Fruit fly (Drosophila melanogaster) whole organism, embryonic: ENCODE measurements around the gene CG15418.

Experiments used
- CG10274 ChIP-seq: fragments of 200-800 bp; sonication (Bioruptor generic); optimal IDR thresholded peaks from 3 replicates; lab custom pipeline; 2017; ENCODE audit warnings: missing biosample characterization, mild to moderate bottlenecking, missing genetic modification characterization
- CG10321 ChIP-seq: fragments of 200-800 bp; sonication (Bioruptor generic); IDR thresholded peaks from 2 replicates; pipeline ENCODE4 v1.3.6; 2022; ENCODE audit warnings: missing biosample characterization, missing genetic modification characterization
- CG10654 ChIP-seq: fragments of 200-800 bp; sonication (Bioruptor generic); optimal IDR thresholded peaks from 2 replicates; lab custom pipeline; 2016; ENCODE audit warnings: missing biosample characterization, missing genetic modification characterization
- CG11085 ChIP-seq: fragments of 200-800 bp; sonication (Bioruptor generic); IDR thresholded peaks from 2 replicates; pipeline ENCODE4 v1.3.6; 2022; ENCODE audit warnings: missing biosample characterization, missing genetic modification characterization
- CG11456 ChIP-seq: fragments of 200-800 bp; sonication (Bioruptor generic); IDR thresholded peaks from 3 replicates; pipeline ENCODE4 v1.3.6; 2022; ENCODE audit warnings: missing biosample characterization, missing genetic modification characterization
- CG11504 ChIP-seq: fragments of 200-800 bp; sonication (Bioruptor generic); optimal IDR thresholded peaks from 3 replicates; lab custom pipeline; 2019; ENCODE audit warnings: missing biosample characterization, mild to moderate bottlenecking, missing genetic modification characterization, moderate library complexity
- CG12659 ChIP-seq: fragments of 200-800 bp; sonication (Bioruptor generic); optimal IDR thresholded peaks from 3 replicates; lab custom pipeline; 2017; ENCODE audit warnings: mild to moderate bottlenecking, missing biosample characterization, missing genetic modification reagents, missing genetic modification characterization
- CG13123 ChIP-seq: fragments of 200-800 bp; sonication (Bioruptor generic); optimal IDR thresholded peaks from 2 replicates; lab custom pipeline; 2016; ENCODE audit warnings: missing biosample characterization, missing genetic modification characterization
- CG14667 ChIP-seq: fragments of 200-800 bp; sonication (Bioruptor generic); IDR thresholded peaks from 2 replicates; pipeline ENCODE4 v1.3.6; 2022; ENCODE audit warnings: missing biosample characterization, missing genetic modification characterization
- CG16863 ChIP-seq: fragments of 200-800 bp; sonication (Bioruptor generic); optimal IDR thresholded peaks from 3 replicates; lab custom pipeline; 2016; ENCODE audit warnings: missing biosample characterization, missing genetic modification characterization
- CG17385 ChIP-seq: fragments of 200-800 bp; sonication (Bioruptor generic); optimal IDR thresholded peaks from 3 replicates; lab custom pipeline; 2018; ENCODE audit warnings: missing biosample characterization, mild to moderate bottlenecking, missing genetic modification characterization
- CG18011 ChIP-seq: fragments of 200-800 bp; sonication (Bioruptor generic); optimal IDR thresholded peaks from 2 replicates; lab custom pipeline; 2017; ENCODE audit warnings: missing biosample characterization, missing genetic modification characterization, mild to moderate bottlenecking, moderate library complexity, missing genotype
- CG2199 ChIP-seq: fragments of 200-800 bp; sonication (Bioruptor generic); IDR thresholded peaks from 3 replicates; pipeline ENCODE4 v1.3.6; 2022; ENCODE audit warnings: missing biosample characterization, missing genetic modification characterization
- CG30403 ChIP-seq: fragments of 200-800 bp; sonication (Bioruptor generic); optimal IDR thresholded peaks from 3 replicates; lab custom pipeline; 2016; ENCODE audit warnings: missing biosample characterization, missing genetic modification characterization
- CG33557 ChIP-seq: fragments of 200-800 bp; sonication (Bioruptor generic); optimal IDR thresholded peaks from 2 replicates; lab custom pipeline; 2019; ENCODE audit warnings: missing biosample characterization, mild to moderate bottlenecking, missing genetic modification characterization, moderate library complexity
- CG34422 ChIP-seq: fragments of 200-800 bp; sonication (Bioruptor generic); IDR thresholded peaks from 3 replicates; pipeline ENCODE4 v1.3.6; 2022; ENCODE audit warnings: missing biosample characterization, missing genetic modification characterization
- CG4360 ChIP-seq: fragments of 200-800 bp; sonication (Bioruptor generic); IDR thresholded peaks from 2 replicates; pipeline ENCODE4 v1.3.6; 2022; ENCODE audit warnings: missing biosample characterization, missing genetic modification characterization
- CG43689 ChIP-seq: fragments of 200-800 bp; sonication (Bioruptor generic); IDR thresholded peaks from 2 replicates; pipeline ENCODE4 v1.3.6; 2022; ENCODE audit warnings: missing biosample characterization, missing genetic modification characterization
- CG6175 ChIP-seq: fragments of 200-800 bp; sonication (Bioruptor generic); IDR thresholded peaks from 3 replicates; pipeline ENCODE4 v1.3.6; 2022; ENCODE audit warnings: missing biosample characterization, missing genetic modification characterization
- CG6813 ChIP-seq: fragments of 200-800 bp; sonication (Bioruptor generic); optimal IDR thresholded peaks from 2 replicates; lab custom pipeline; 2017; ENCODE audit warnings: missing biosample characterization, missing genetic modification characterization, mild to moderate bottlenecking, moderate library complexity, missing genetic modification reagents
- CG9876 ChIP-seq: fragments of 200-800 bp; sonication (Bioruptor generic); optimal IDR thresholded peaks from 2 replicates; lab custom pipeline; 2016; ENCODE audit warnings: missing biosample characterization, missing genetic modification characterization
- CHES-1-like ChIP-seq: fragments of 200-800 bp; sonication (Bioruptor generic); optimal IDR thresholded peaks from 2 replicates; lab custom pipeline; 2016; ENCODE audit warnings: missing biosample characterization, missing genetic modification characterization
- CoRest ChIP-seq: fragments of 200-800 bp; sonication (Bioruptor generic); optimal IDR thresholded peaks from 3 replicates; lab custom pipeline; 2018; ENCODE audit warnings: missing biosample characterization, mild to moderate bottlenecking, missing genetic modification characterization, moderate library complexity
- D ChIP-seq, 2 experiments: fragments of 200-800 bp in 1 of 2; fragments of >200 bp in 1 of 2; sonication (Bioruptor generic) in 1 of 2; optimal IDR thresholded peaks; 2 replicates in 1 of 2; 3 replicates in 1 of 2; lab custom pipeline; 2017; ENCODE audit warnings: mild to moderate bottlenecking in 1 of 2, missing biosample characterization in 1 of 2, missing genetic modification characterization in 1 of 2, missing genetic modification reagents in 1 of 2
- Deaf1 ChIP-seq: fragments of 200-800 bp; optimal IDR thresholded peaks from 3 replicates; lab custom pipeline; 2019; ENCODE audit warnings: missing biosample characterization, mild to moderate bottlenecking, missing genetic modification characterization, moderate library complexity
- Doc2 ChIP-seq: fragments of 200-800 bp; sonication (Bioruptor generic); IDR thresholded peaks from 2 replicates; pipeline ENCODE4 v1.3.6; 2022; ENCODE audit warnings: missing biosample characterization, missing genetic modification characterization
- Lim3 ChIP-seq: fragments of 200-800 bp; sonication (Bioruptor generic); IDR thresholded peaks from 2 replicates; pipeline ENCODE4 v1.3.6; 2022; ENCODE audit warnings: missing biosample characterization, missing genetic modification characterization
- Max ChIP-seq: fragments of 200-800 bp; sonication (Bioruptor generic); optimal IDR thresholded peaks from 2 replicates; lab custom pipeline; 2016; ENCODE audit warnings: missing biosample characterization, mild to moderate bottlenecking, missing genetic modification characterization
- Med ChIP-seq: fragments of 200-800 bp; sonication (Bioruptor generic); peaks from one replicate; lab custom pipeline; 2016; ENCODE audit warnings: missing biosample characterization, missing genetic modification characterization, mild to moderate bottlenecking, inconsistent platforms, moderate library complexity
- Optix ChIP-seq: fragments of 200-800 bp; sonication (Bioruptor generic); IDR thresholded peaks from 3 replicates; pipeline ENCODE4 v1.3.6; 2022; ENCODE audit warnings: missing biosample characterization, missing genetic modification characterization
- PHDP ChIP-seq: fragments of 200-800 bp; sonication (Bioruptor generic); optimal IDR thresholded peaks from 3 replicates; lab custom pipeline; 2018; ENCODE audit warnings: missing biosample characterization, mild to moderate bottlenecking, missing genetic modification characterization, moderate library complexity
- Spps ChIP-seq: fragments of 200-800 bp; sonication (Bioruptor generic); optimal IDR thresholded peaks from 2 replicates; lab custom pipeline; 2018; ENCODE audit warnings: missing biosample characterization, mild to moderate bottlenecking, missing genetic modification characterization
- Vsx1 ChIP-seq: fragments of 200-800 bp; sonication (Bioruptor generic); optimal IDR thresholded peaks from 2 replicates; lab custom pipeline; 2017; ENCODE audit warnings: missing biosample characterization, mild to moderate bottlenecking, missing genetic modification characterization, missing genetic modification reagents
- az2 ChIP-seq: fragments of 200-800 bp; sonication (Bioruptor generic); optimal IDR thresholded peaks from 3 replicates; lab custom pipeline; 2016; ENCODE audit warnings: missing biosample characterization, missing genetic modification characterization
- bigmax ChIP-seq: fragments of 200-800 bp; sonication (Bioruptor generic); optimal IDR thresholded peaks from 2 replicates; lab custom pipeline; 2018; ENCODE audit warnings: missing biosample characterization, mild to moderate bottlenecking, missing genetic modification characterization
- br ChIP-seq: fragments of >200 bp; optimal IDR thresholded peaks from 2 replicates; lab custom pipeline; 2017
- dpn ChIP-seq, 2 experiments: fragments of 200-800 bp; sonication (Bioruptor generic); optimal IDR thresholded peaks; 3 replicates each; lab custom pipeline; 2016; ENCODE audit warnings: missing biosample characterization in 2 of 2, missing genetic modification characterization in 2 of 2
- ems ChIP-seq: fragments of 200-800 bp; sonication (Bioruptor generic); optimal IDR thresholded peaks from 3 replicates; lab custom pipeline; 2016; ENCODE audit warnings: missing biosample characterization, missing genetic modification characterization
- en ChIP-seq: fragments of 200-800 bp; sonication (Bioruptor generic); optimal IDR thresholded peaks from 2 replicates; lab custom pipeline; 2016; ENCODE audit warnings: missing biosample characterization, missing genetic modification characterization
- fd102C ChIP-seq: fragments of 200-800 bp; sonication (Bioruptor generic); optimal IDR thresholded peaks from 2 replicates; lab custom pipeline; 2018; ENCODE audit warnings: missing biosample characterization, mild to moderate bottlenecking, missing genetic modification characterization, moderate library complexity
- ftz-f1 ChIP-seq: fragments of 200-800 bp; sonication (Bioruptor generic); optimal IDR thresholded peaks from 2 replicates; lab custom pipeline; 2016; ENCODE audit warnings: missing biosample characterization, missing genetic modification characterization
- grau ChIP-seq: fragments of 200-800 bp; optimal IDR thresholded peaks from 3 replicates; lab custom pipeline; 2019; ENCODE audit warnings: missing biosample characterization, mild to moderate bottlenecking, missing genetic modification characterization, moderate library complexity
- lab ChIP-seq: fragments of 200-800 bp; sonication (Bioruptor generic); optimal IDR thresholded peaks from 3 replicates; lab custom pipeline; 2017; ENCODE audit warnings: missing biosample characterization, missing genetic modification characterization, mild to moderate bottlenecking, moderate library complexity, missing genetic modification reagents
- nerfin-1 ChIP-seq: fragments of 200-800 bp; sonication (Bioruptor generic); optimal IDR thresholded peaks from 3 replicates; lab custom pipeline; 2019; ENCODE audit warnings: missing biosample characterization, mild to moderate bottlenecking, missing genetic modification characterization, moderate library complexity
- seq ChIP-seq: fragments of 200-800 bp; sonication (Bioruptor generic); IDR thresholded peaks from 2 replicates; pipeline ENCODE4 v1.3.6; 2022; ENCODE audit warnings: missing biosample characterization, missing genetic modification characterization
- ttk ChIP-seq: fragments of 200-800 bp; sonication (Bioruptor generic); IDR thresholded peaks from 2 replicates; pipeline ENCODE4 v2.1.2; 2022; ENCODE audit warnings: missing biosample characterization, missing genetic modification characterization
- twi ChIP-seq: fragments of 200-800 bp; optimal IDR thresholded peaks from 2 replicates; lab custom pipeline; 2019; ENCODE audit warnings: missing biosample characterization, mild to moderate bottlenecking, missing genetic modification characterization, moderate library complexity
- unpg ChIP-seq: fragments of 200-800 bp; sonication (Bioruptor generic); optimal IDR thresholded peaks from 3 replicates; lab custom pipeline; 2018; ENCODE audit warnings: missing biosample characterization, mild to moderate bottlenecking, missing genetic modification characterization, moderate library complexity
- yki ChIP-seq: fragments of >200 bp; optimal IDR thresholded peaks from 3 replicates; lab custom pipeline; 2018

CG15418 gene

DNA sequence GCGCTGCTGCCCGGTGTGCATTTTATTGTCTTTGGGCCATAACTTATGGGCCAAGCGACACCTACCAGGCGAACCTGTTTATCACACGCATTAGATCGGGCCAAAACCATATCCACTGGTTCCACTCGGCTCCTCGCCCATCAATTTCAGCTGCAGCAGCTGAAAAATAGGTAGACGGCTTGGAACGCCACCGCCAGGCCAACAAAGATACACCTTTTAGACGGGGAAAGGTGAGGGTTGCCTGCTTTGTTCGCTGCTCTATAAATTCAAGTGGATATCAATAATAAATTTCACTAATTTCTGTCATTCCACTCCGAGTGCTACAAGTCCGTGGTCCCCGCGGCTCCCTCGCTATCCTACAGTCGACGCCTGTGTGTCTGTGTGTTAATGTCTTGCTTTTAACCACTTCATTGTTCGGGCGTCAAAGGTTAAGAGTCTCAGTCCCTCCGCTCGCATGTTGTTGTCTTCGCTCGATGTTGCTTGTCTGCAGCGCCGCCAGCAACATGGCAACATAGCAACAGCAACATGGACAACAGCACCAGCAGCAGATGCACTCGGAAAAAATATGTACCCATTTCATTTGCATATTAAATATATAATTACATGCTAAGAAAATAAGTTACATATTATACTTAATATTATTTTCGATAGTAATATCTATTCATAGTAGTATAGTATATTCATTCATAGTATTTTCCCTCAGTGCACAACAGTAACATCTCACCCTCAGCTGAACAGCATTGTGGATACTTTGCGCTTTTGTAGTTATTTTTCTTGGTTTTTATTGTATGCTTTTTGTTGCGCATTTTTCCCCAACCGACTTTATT is 33.4 kb downstream of the CG15418 start (continued):
- TF ChIP-seq yki (lab: Kevin White, UChicago) (no peak), CG9876 (GFP tag; lab: Kevin White, UChicago) (no peak), CG4360 (GFP tag; lab: Robert Waterston, UW) (peak; percentile 72), Doc2 (no peak), seq (GFP tag; lab: Robert Waterston, UW) (peak; percentile 33; the same call in 1 of the 2 replicates), az2 (GFP tag; lab: Kevin White, UChicago) (peak; percentile 87), CG16863 (GFP tag; lab: Kevin White, UChicago) (no peak), ems (GFP tag; lab: Kevin White, UChicago) (no peak), CG13123 (peak; percentile 50), CG6813 (GFP tag; lab: Kevin White, UChicago) (peak; percentile 65), Med (peak; percentile 49), CG34422 (GFP tag; lab: Robert Waterston, UW) (peak; percentile 84), CoRest (tag; lab: Kevin White, UChicago) (peak; percentile 88), nerfin-1 (tag; lab: Kevin White, UChicago) (peak; percentile 83), CG33557 (peak; percentile 88), fd102C (GFP tag; lab: Kevin White, UChicago) (peak; percentile 84), twi (tag; lab: Kevin White, UChicago) (peak; percentile 75), lab (GFP tag; lab: Kevin White, UChicago) (peak; percentile 63), dpn (GFP tag; optimal IDR thresholded peaks at IDR 0.05; lab: Kevin White, UChicago) (peak in 1 of 2 experiments; percentile 70), Lim3 (GFP tag; lab: Robert Waterston, UW) (peak; percentile 21; the same call in 1 of the 2 replicates), D (optimal IDR thresholded peaks at IDR 0.05; lab: Kevin White, UChicago) (peak; percentile 35), D (GFP tag; optimal IDR thresholded peaks at IDR 0.05; lab: Kevin White, UChicago) (peak; percentile 85), CG11085 (GFP tag; lab: Robert Waterston, UW) (peak; percentile 32; the same call in 1 of the 2 replicates), unpg (GFP tag; lab: Kevin White, UChicago) (peak; percentile 87), CG6175 (no peak), PHDP (tag; lab: Kevin White, UChicago) (peak; percentile 74), CG10321 (GFP tag; lab: Robert Waterston, UW) (no peak), CG10274 (no peak), Spps (tag; lab: Kevin White, UChicago) (peak; percentile 89), Optix (GFP tag; lab: Robert Waterston, UW) (peak; percentile 57; the same call in 1 of the 3 replicates), CG11504 (tag; lab: Kevin White, UChicago) (peak; percentile 98), ftz-f1 (GFP tag; lab: Kevin White, UChicago) (no peak), CG2199 (GFP tag; lab: Robert Waterston, UW) (peak; percentile 59; the same call in 1 of the 3 replicates), ttk (GFP tag; lab: Robert Waterston, UW) (peak; percentile 84), CG18011 (no peak), Max (peak; percentile 48), CHES-1-like (GFP tag; lab: Kevin White, UChicago) (no peak), CG17385 (GFP tag; lab: Kevin White, UChicago) (peak; percentile 75), CG10654 (GFP tag; lab: Kevin White, UChicago) (peak; percentile 79), CG30403 (GFP tag; lab: Kevin White, UChicago) (peak; percentile 80), Vsx1 (peak; percentile 68), CG11456 (GFP tag; lab: Robert Waterston, UW) (no peak), CG43689 (GFP tag; lab: Robert Waterston, UW) (peak; percentile 57; the same call in 1 of the 2 replicates), en (no peak), grau (tag; lab: Kevin White, UChicago) (peak; percentile 86), Deaf1 (tag; lab: Kevin White, UChicago) (peak; percentile 49), bigmax (GFP tag; lab: Kevin White, UChicago) (no peak), CG14667 (GFP tag; lab: Robert Waterston, UW) (peak; percentile 62), CG12659 (GFP tag; lab: Kevin White, UChicago) (peak; percentile 59), br (lab: Kevin White, UChicago) (no peak)
